Fruit fly (Drosophila melanogaster) whole organism, embryonic: ENCODE measurements around the gene SelG.

Experiments used
- Fer3 ChIP-seq: fragments of 200-800 bp; sonication (Bioruptor generic); optimal IDR thresholded peaks from 2 replicates; lab custom pipeline; 2018; ENCODE audit warnings: missing biosample characterization, mild to moderate bottlenecking, missing genetic modification characterization, moderate library complexity
- Lpt ChIP-seq: fragments of >200 bp; optimal IDR thresholded peaks from 2 replicates; lab custom pipeline; 2018; ENCODE audit warnings: missing biosample characterization, missing genetic modification characterization
- mirr ChIP-seq: fragments of 200-800 bp; sonication (Bioruptor generic); optimal IDR thresholded peaks from 3 replicates; lab custom pipeline; 2018; ENCODE audit warnings: missing biosample characterization, mild to moderate bottlenecking, missing genetic modification characterization
- shn ChIP-seq: fragments of 200-800 bp; sonication (Bioruptor generic); optimal IDR thresholded peaks from 3 replicates; lab custom pipeline; 2016; ENCODE audit warnings: missing biosample characterization, missing genetic modification characterization
- tna ChIP-seq: fragments of 200-800 bp; sonication (Bioruptor generic); IDR thresholded peaks from 2 replicates; pipeline ENCODE4 v1.3.6; 2022; ENCODE audit warnings: missing biosample characterization, missing genetic modification characterization; ENCODE audit not compliant: partially characterized antibody

DNA sequence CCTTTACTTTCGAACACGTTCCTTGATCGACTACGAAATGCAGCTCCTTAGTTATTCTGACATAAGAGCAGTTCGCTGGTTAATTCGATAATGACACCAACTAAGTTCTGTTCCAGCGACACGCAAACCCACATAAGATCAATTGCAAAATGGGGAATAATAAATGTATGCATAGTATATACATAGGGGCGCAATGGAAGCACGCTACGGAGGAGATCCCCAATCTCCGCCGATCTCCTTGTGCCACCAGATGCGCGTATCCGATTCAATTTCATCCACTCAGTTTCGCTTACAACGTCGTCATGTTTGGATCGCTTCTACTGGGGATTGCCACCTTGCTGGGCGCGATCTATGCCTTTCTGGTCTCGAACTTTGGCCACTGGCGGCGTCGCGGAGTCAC is 47.8 kb upstream of the SelG start, which contains the start of gene Cyp28c1:
- no peak for TF ChIP-seq shn (GFP tag; lab: Kevin White, UChicago)
- TF ChIP-seq mirr (GFP tag; lab: Kevin White, UChicago): no peak
- no peak for TF ChIP-seq tna (GFP tag; lab: Robert Waterston, UW)
- no peak for TF ChIP-seq Fer3 (tag; lab: Kevin White, UChicago)
- no peak for TF ChIP-seq Lpt (GFP tag; lab: Kevin White, UChicago)
